Worm (Caenorhabditis elegans): ENCODE data around the gene C06H5.14.

- TF ChIP-seq ceh-79 (tag; optimal IDR thresholded peaks at IDR 0.05) (no peak), tbx-9 (tag; optimal IDR thresholded peaks at IDR 0.05; ENCODE audit: borderline replicate concordance) (no peak), somi-1 (GFP tag; optimal IDR thresholded peaks at IDR 0.05) (no peak), sdz-38 (tag; optimal IDR thresholded peaks at IDR 0.05) (no peak), ztf-26 (tag; optimal IDR thresholded peaks at IDR 0.05) (no peak), unc-130 (GFP tag; optimal IDR thresholded peaks at IDR 0.05) (no peak), unc-62 (GFP tag; optimal IDR thresholded peaks at IDR 0.05) (no peak)
Observed at ce11 chrV:17871049-17871448, 32.9 kb upstream of the C06H5.14 start, which contains the start of gene phf-14.
